Fruit fly (Drosophila melanogaster) whole organism, embryonic: ENCODE data around the gene raptor.
A peak's percentile ranks its signal among the peaks of the same experiment; 100 is the strongest.

Experiments
- ATbp ChIP-seq: fragments of 200-800 bp; sonication (Bioruptor generic); optimal IDR thresholded peaks from 2 replicates; lab custom pipeline; 2017; ENCODE audit warnings: missing biosample characterization, mild to moderate bottlenecking, missing genetic modification characterization, missing genetic modification reagents
- Abd-B ChIP-seq: fragments of 200-800 bp; sonication (Bioruptor generic); optimal IDR thresholded peaks from 2 replicates; lab custom pipeline; 2018; ENCODE audit warnings: missing biosample characterization, mild to moderate bottlenecking, missing genetic modification characterization, moderate library complexity
- Ada2b ChIP-seq: fragments of 200-800 bp; sonication (Bioruptor generic); IDR thresholded peaks from 2 replicates; pipeline ENCODE4 v1.3.6; 2022; ENCODE audit warnings: missing biosample characterization, missing genetic modification characterization
- Adf1 ChIP-seq: fragments of 200-800 bp; sonication (Bioruptor generic); IDR thresholded peaks from 2 replicates; pipeline ENCODE4 v1.3.6; 2022; ENCODE audit warnings: missing biosample characterization, missing genetic modification characterization
- Atf3 ChIP-seq: fragments of 200-800 bp; sonication (Bioruptor generic); optimal IDR thresholded peaks from 3 replicates; lab custom pipeline; 2016; ENCODE audit warnings: missing biosample characterization, missing genetic modification characterization
- CG10147 ChIP-seq: fragments of 200-800 bp; sonication (Bioruptor generic); optimal IDR thresholded peaks from 2 replicates; lab custom pipeline; 2019; ENCODE audit warnings: missing biosample characterization, mild to moderate bottlenecking, missing genetic modification characterization, moderate library complexity
- CG11504 ChIP-seq: fragments of 200-800 bp; sonication (Bioruptor generic); optimal IDR thresholded peaks from 3 replicates; lab custom pipeline; 2019; ENCODE audit warnings: missing biosample characterization, mild to moderate bottlenecking, missing genetic modification characterization, moderate library complexity
- CG12769 ChIP-seq: fragments of 200-800 bp; sonication (Bioruptor generic); optimal IDR thresholded peaks from 2 replicates; lab custom pipeline; 2019; ENCODE audit warnings: missing biosample characterization, mild to moderate bottlenecking, missing genetic modification characterization, moderate library complexity
- CG14050 ChIP-seq: fragments of 200-800 bp; sonication (Bioruptor generic); IDR thresholded peaks from 3 replicates; pipeline ENCODE4 v1.3.6; 2022; ENCODE audit warnings: missing biosample characterization, missing genetic modification characterization
- CG14710 ChIP-seq: fragments of 200-800 bp; sonication (Bioruptor generic); optimal IDR thresholded peaks from 3 replicates; lab custom pipeline; 2019; ENCODE audit warnings: missing biosample characterization, mild to moderate bottlenecking, missing genetic modification characterization, moderate library complexity
- CG15269 ChIP-seq: fragments of 200-800 bp; sonication (Bioruptor generic); optimal IDR thresholded peaks from 2 replicates; lab custom pipeline; 2018; ENCODE audit warnings: missing biosample characterization, mild to moderate bottlenecking, missing genetic modification characterization, moderate library complexity
- CG16815 ChIP-seq: fragments of 200-800 bp; sonication (Bioruptor generic); optimal IDR thresholded peaks from 3 replicates; lab custom pipeline; 2017; ENCODE audit warnings: missing biosample characterization, mild to moderate bottlenecking, missing genetic modification characterization
- CG17829 ChIP-seq: fragments of 200-800 bp; optimal IDR thresholded peaks from 2 replicates; lab custom pipeline; 2019; ENCODE audit warnings: missing biosample characterization, mild to moderate bottlenecking, missing genetic modification characterization, moderate library complexity
- CG3163 ChIP-seq: fragments of 200-800 bp; sonication (Bioruptor generic); optimal IDR thresholded peaks from 3 replicates; lab custom pipeline; 2016; ENCODE audit warnings: missing biosample characterization, missing genetic modification characterization
- CG34422 ChIP-seq: fragments of 200-800 bp; sonication (Bioruptor generic); IDR thresholded peaks from 3 replicates; pipeline ENCODE4 v1.3.6; 2022; ENCODE audit warnings: missing biosample characterization, missing genetic modification characterization
- CG4707 ChIP-seq: fragments of 200-800 bp; sonication (Bioruptor generic); optimal IDR thresholded peaks from 2 replicates; lab custom pipeline; 2018; ENCODE audit warnings: missing biosample characterization, mild to moderate bottlenecking, missing genetic modification characterization, moderate library complexity
- CG8359 ChIP-seq: fragments of 200-800 bp; sonication (Bioruptor generic); optimal IDR thresholded peaks from 2 replicates; lab custom pipeline; 2017; ENCODE audit warnings: missing biosample characterization, mild to moderate bottlenecking, missing genetic modification characterization, borderline replicate concordance
- CG9437 ChIP-seq: fragments of 200-800 bp; sonication (Bioruptor generic); optimal IDR thresholded peaks from 2 replicates; lab custom pipeline; 2018; ENCODE audit warnings: missing biosample characterization, mild to moderate bottlenecking, missing genetic modification characterization
- CrebB ChIP-seq: fragments of 200-800 bp; sonication (Bioruptor generic); optimal IDR thresholded peaks from 3 replicates; lab custom pipeline; 2018; ENCODE audit warnings: missing biosample characterization, mild to moderate bottlenecking, missing genetic modification characterization
- Dad ChIP-seq: fragments of 200-800 bp; sonication (Bioruptor generic); optimal IDR thresholded peaks from 3 replicates; lab custom pipeline; 2016; ENCODE audit warnings: missing biosample characterization, missing genetic modification characterization
- Dbx ChIP-seq: fragments of 200-800 bp; sonication (Bioruptor generic); IDR thresholded peaks from 3 replicates; pipeline ENCODE4 v1.3.6; 2022; ENCODE audit warnings: missing biosample characterization, missing genetic modification characterization
- E2f1 ChIP-seq: fragments of 200-800 bp; sonication (Bioruptor generic); IDR thresholded peaks from 2 replicates; pipeline ENCODE4 v1.3.6; 2022; ENCODE audit warnings: missing biosample characterization, missing genetic modification characterization
- Eip74EF ChIP-seq, 2 experiments: fragments of 200-800 bp in 1 of 2; fragments of >200 bp in 1 of 2; sonication (Bioruptor generic) in 1 of 2; optimal IDR thresholded peaks; 2 replicates each; lab custom pipeline; 2017 to 2019; ENCODE audit warnings: missing biosample characterization in 2 of 2, missing genetic modification characterization in 2 of 2, mild to moderate bottlenecking in 1 of 2, moderate library complexity in 1 of 2
- Max ChIP-seq: fragments of 200-800 bp; sonication (Bioruptor generic); optimal IDR thresholded peaks from 2 replicates; lab custom pipeline; 2016; ENCODE audit warnings: missing biosample characterization, mild to moderate bottlenecking, missing genetic modification characterization
- NfI ChIP-seq: fragments of 200-800 bp; sonication (Bioruptor generic); optimal IDR thresholded peaks from 3 replicates; lab custom pipeline; 2018; ENCODE audit warnings: missing biosample characterization, mild to moderate bottlenecking, missing genetic modification characterization, moderate library complexity
- Oaz ChIP-seq: fragments of 200-800 bp; sonication (Bioruptor generic); IDR thresholded peaks from 2 replicates; pipeline ENCODE4 v1.3.6; 2022; ENCODE audit warnings: missing biosample characterization, missing genetic modification characterization
- Pdp1 ChIP-seq, 2 experiments: fragments of 200-800 bp; sonication (Bioruptor generic); optimal IDR thresholded peaks; 3 replicates each; lab custom pipeline; 2016; ENCODE audit warnings: missing biosample characterization in 2 of 2, missing genetic modification characterization in 2 of 2, mild to moderate bottlenecking in 1 of 2, moderate library complexity in 1 of 2
- Rx ChIP-seq: fragments of 200-800 bp; sonication (Bioruptor generic); IDR thresholded peaks from 2 replicates; pipeline ENCODE4 v1.3.6; 2022; ENCODE audit warnings: missing biosample characterization, missing genetic modification characterization
- Taf1 ChIP-seq: fragments of 200-800 bp; sonication (Bioruptor generic); IDR thresholded peaks from 2 replicates; pipeline ENCODE4 v1.3.6; 2022; ENCODE audit warnings: missing biosample characterization, missing genetic modification characterization
- cas ChIP-seq: fragments of 200-800 bp; sonication (Bioruptor generic); IDR thresholded peaks from 2 replicates; pipeline ENCODE4 v1.3.6; 2022; ENCODE audit warnings: missing biosample characterization, missing genetic modification characterization
- chif ChIP-seq, 2 experiments: fragments of 200-800 bp; sonication (Bioruptor generic); optimal IDR thresholded peaks; 3 replicates each; lab custom pipeline; 2016; ENCODE audit warnings: missing biosample characterization in 2 of 2, missing genetic modification characterization in 2 of 2
- exex ChIP-seq: fragments of 200-800 bp; sonication (Bioruptor generic); optimal IDR thresholded peaks from 4 replicates; lab custom pipeline; 2018; ENCODE audit warnings: missing biosample characterization, mild to moderate bottlenecking, missing genetic modification characterization, moderate library complexity
- gt ChIP-seq: fragments of 200-800 bp; sonication (Bioruptor generic); IDR thresholded peaks from 2 replicates; pipeline ENCODE4 v1.3.6; 2022; ENCODE audit warnings: missing biosample characterization, missing genetic modification characterization
- jigr1 ChIP-seq: fragments of 200-800 bp; sonication (Bioruptor generic); IDR thresholded peaks from 3 replicates; pipeline ENCODE4 v1.3.6; 2022; ENCODE audit warnings: missing biosample characterization, missing genetic modification characterization
- mirr ChIP-seq: fragments of 200-800 bp; sonication (Bioruptor generic); optimal IDR thresholded peaks from 3 replicates; lab custom pipeline; 2018; ENCODE audit warnings: missing biosample characterization, mild to moderate bottlenecking, missing genetic modification characterization
- ranshi ChIP-seq: fragments of 200-800 bp; sonication (Bioruptor generic); IDR thresholded peaks from 2 replicates; pipeline ENCODE4 v1.3.6; 2022; ENCODE audit warnings: missing biosample characterization, missing genetic modification characterization
- row ChIP-seq: fragments of 200-800 bp; sonication (Bioruptor generic); IDR thresholded peaks from 3 replicates; pipeline ENCODE4 v1.3.6; 2022; ENCODE audit warnings: missing biosample characterization, missing genetic modification characterization
- sd ChIP-seq: fragments of 200-800 bp; sonication (Bioruptor generic); optimal IDR thresholded peaks from 3 replicates; lab custom pipeline; 2018; ENCODE audit warnings: missing biosample characterization, mild to moderate bottlenecking, missing genetic modification characterization, moderate library complexity
- stc ChIP-seq: fragments of 200-800 bp; sonication (Bioruptor generic); IDR thresholded peaks from 2 replicates; pipeline ENCODE4 v1.3.6; 2022; ENCODE audit warnings: missing biosample characterization, missing genetic modification characterization
- sug ChIP-seq: fragments of 200-800 bp; optimal IDR thresholded peaks from 2 replicates; lab custom pipeline; 2019; ENCODE audit warnings: missing biosample characterization, mild to moderate bottlenecking, missing genetic modification characterization, moderate library complexity
- tll ChIP-seq, 2 experiments: fragments of 200-800 bp in 1 of 2; fragments of >200 bp in 1 of 2; sonication (Bioruptor generic) in 1 of 2; optimal IDR thresholded peaks; 2 replicates each; lab custom pipeline; 2017 to 2019; ENCODE audit warnings: missing biosample characterization in 2 of 2, missing genetic modification characterization in 2 of 2, mild to moderate bottlenecking in 1 of 2, moderate library complexity in 1 of 2
- zfh1 ChIP-seq: fragments of 200-800 bp; sonication (Bioruptor generic); IDR thresholded peaks from 3 replicates; pipeline ENCODE4 v1.3.6; 2022; ENCODE audit warnings: missing biosample characterization, missing genetic modification characterization

Gene raptor

dm6 chrX:6067281-6068008 is 22.6 kb downstream of the raptor start, which contains the start of gene CG5928 (continued):
- TF ChIP-seq stc (GFP tag; lab: Robert Waterston, UW): peak; percentile 52; the same call in 1 of the 2 replicates
- TF ChIP-seq Atf3: no peak
- peak; percentile 17 for TF ChIP-seq ATbp (GFP tag; lab: Kevin White, UChicago)
- TF ChIP-seq CG11504 (tag; lab: Kevin White, UChicago): peak; percentile 95
- TF ChIP-seq Taf1 (GFP tag; lab: Robert Waterston, UW): no peak
- peak; percentile 59 for TF ChIP-seq CG15269 (tag; lab: Kevin White, UChicago)
- no peak for TF ChIP-seq Oaz (GFP tag; lab: Robert Waterston, UW)
- TF ChIP-seq Eip74EF (GFP tag; optimal IDR thresholded peaks at IDR 0.05; lab: Kevin White, UChicago): no peak
- no peak for TF ChIP-seq Adf1 (GFP tag; lab: Robert Waterston, UW)
- TF ChIP-seq CG14050: peak; percentile 17; the same call in 2 of the 3 replicates
- peak; percentile 58 for TF ChIP-seq row (GFP tag; lab: Robert Waterston, UW)
- peak; percentile 7 for TF ChIP-seq NfI (GFP tag; lab: Kevin White, UChicago)
- peak; percentile 47 for TF ChIP-seq CG10147
- no peak for TF ChIP-seq zfh1
- peak; percentile 21; the same call in 1 of the 2 replicates for TF ChIP-seq E2f1 (GFP tag; lab: Robert Waterston, UW)
- peak; percentile 43; the same call in 1 of the 2 replicates for TF ChIP-seq Ada2b
- no peak for TF ChIP-seq CG14710 (tag; lab: Kevin White, UChicago)
- peak; percentile 8 for TF ChIP-seq Max
- TF ChIP-seq jigr1 (GFP tag; lab: Robert Waterston, UW): no peak
- TF ChIP-seq gt: no peak

dm6 chrX:6066316-6066715 is 23.7 kb downstream of the raptor start, which contains the start of gene CG43115:
TSS of gene CG43115 (minus strand) at chrX:6066416.
- TF ChIP-seq Dad (GFP tag; lab: Kevin White, UChicago) (no peak), CG34422 (GFP tag; lab: Robert Waterston, UW) (no peak), tll (GFP tag; optimal IDR thresholded peaks at IDR 0.05; lab: Kevin White, UChicago) (no peak), CG8359 (GFP tag; lab: Kevin White, UChicago) (no peak), CG9437 (no peak), CG12769 (tag; lab: Kevin White, UChicago) (no peak), CrebB (tag; lab: Kevin White, UChicago) (no peak), CG17829 (tag; lab: Kevin White, UChicago) (no peak), Rx (no peak), Abd-B (no peak)

- TF ChIP-seq Pdp1 (GFP tag; optimal IDR thresholded peaks at IDR 0.05; lab: Kevin White, UChicago) (peak in 1 of 2 experiments; percentile 7), CG16815 (GFP tag; lab: Kevin White, UChicago) (no peak), chif (GFP tag; optimal IDR thresholded peaks at IDR 0.05; lab: Kevin White, UChicago) (no peak), mirr (peak; percentile 74), sug (tag; lab: Kevin White, UChicago) (peak; percentile 26), exex (peak; percentile 81), CG4707 (GFP tag; lab: Kevin White, UChicago) (no peak), CG3163 (GFP tag; lab: Kevin White, UChicago) (no peak), ranshi (GFP tag; lab: Robert Waterston, UW) (no peak), cas (GFP tag; lab: Robert Waterston, UW) (no peak), sd (tag; lab: Kevin White, UChicago) (peak; percentile 30), Dbx (GFP tag; lab: Robert Waterston, UW) (no peak)
Observed at dm6 chrX:6064508-6064907, 25.5 kb downstream of the raptor start.
